Worm (Caenorhabditis elegans): ENCODE measurements around the gene F54D5.4.

Gene F54D5.4

DNA sequence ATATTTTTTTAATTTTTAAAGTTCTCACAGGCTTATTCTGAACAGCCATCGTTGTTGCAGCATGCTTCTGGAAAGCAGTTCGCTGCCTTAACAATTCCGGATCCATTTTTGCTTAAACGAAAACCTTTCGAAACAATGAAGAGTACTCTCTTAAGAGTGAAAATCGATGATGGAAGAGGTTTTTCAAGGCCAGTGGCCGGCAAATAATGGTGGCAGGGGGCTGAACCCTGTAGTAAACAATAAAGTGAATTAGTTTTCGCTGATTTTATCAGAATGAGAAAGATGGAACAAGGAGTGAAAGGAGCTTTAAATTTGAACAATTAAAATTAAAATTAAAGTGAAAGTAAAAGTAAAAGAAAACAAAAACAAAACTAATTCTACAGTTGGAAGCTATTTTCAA is 27.2 kb upstream of the F54D5.4 start, which contains the start of gene gtf-2E2:
Gene gtf-2E2 (minus strand): TSS at position 111 of the 400 bp plus-strand sequence.
- TF ChIP-seq duxl-1 (tag; optimal IDR thresholded peaks at IDR 0.05; ENCODE audit: poor library complexity) (no peak), lin-13 (GFP tag; optimal IDR thresholded peaks at IDR 0.05) (peak; percentile 51), pqm-1 (tag; optimal IDR thresholded peaks at IDR 0.05) (no peak), mxl-3 (GFP tag; optimal IDR thresholded peaks at IDR 0.05) (no peak), tra-1 (GFP tag; IDR thresholded peaks at IDR 0.05) (no peak), fos-1 (tag; optimal IDR thresholded peaks at IDR 0.05) (no peak), daf-12 (tag; optimal IDR thresholded peaks at IDR 0.05) (no peak), saeg-2 (GFP tag; IDR thresholded peaks at IDR 0.05) (no peak), egl-43 (GFP tag; IDR thresholded peaks at IDR 0.05) (no peak), F49E8.2 (tag; optimal IDR thresholded peaks at IDR 0.05; ENCODE audit: borderline replicate concordance) (no peak), F26F4.8 (GFP tag; conservative IDR thresholded peaks at IDR 0.05) (no peak), nhr-111 (GFP tag; optimal IDR thresholded peaks at IDR 0.05) (no peak), hlh-11 (tag; optimal IDR thresholded peaks at IDR 0.05) (no peak), nhr-11 (tag; optimal IDR thresholded peaks at IDR 0.05) (no peak), hif-1 (tag; optimal IDR thresholded peaks at IDR 0.05) (no peak), spr-3 (GFP tag; optimal IDR thresholded peaks at IDR 0.05) (no peak), dve-1 (tag; optimal IDR thresholded peaks at IDR 0.05; ENCODE audit: insufficient read depth) (no peak), ZK337.2 (GFP tag; IDR thresholded peaks at IDR 0.05) (no peak), mdl-1 (tag; optimal IDR thresholded peaks at IDR 0.05) (no peak), ztf-7 (tag; optimal IDR thresholded peaks at IDR 0.05) (no peak), php-3 (GFP tag; IDR thresholded peaks at IDR 0.05) (no peak), dpl-1 (GFP tag; optimal IDR thresholded peaks at IDR 0.05) (peak; percentile 34), lir-3 (tag; optimal IDR thresholded peaks at IDR 0.05) (no peak), nhr-102 (tag; optimal IDR thresholded peaks at IDR 0.05) (no peak), Y5F2A.4 (GFP tag; optimal IDR thresholded peaks at IDR 0.05) (no peak), nhr-10 (tag; optimal IDR thresholded peaks at IDR 0.05) (no peak), tag-97 (GFP tag; IDR thresholded peaks at IDR 0.05) (no peak), lin-15B (tag; optimal IDR thresholded peaks at IDR 0.05) (no peak), zag-1 (tag; optimal IDR thresholded peaks at IDR 0.05) (no peak), Y48G9A.11 (GFP tag; IDR thresholded peaks at IDR 0.05) (no peak), dmd-6 (GFP tag; IDR thresholded peaks at IDR 0.05) (no peak), ama-1 (optimal IDR thresholded peaks at IDR 0.05) (peak; percentile 32), Y105C5A.15 (GFP tag; IDR thresholded peaks at IDR 0.05) (no peak), zip-11 (GFP tag; IDR thresholded peaks at IDR 0.05) (no peak), skn-1 (tag; optimal IDR thresholded peaks at IDR 0.05) (no peak), ztf-11 (tag; optimal IDR thresholded peaks at IDR 0.05) (no peak), daf-19 (GFP tag; conservative IDR thresholded peaks at IDR 0.05) (no peak), nhr-28 (tag; optimal IDR thresholded peaks at IDR 0.05) (peak; percentile 11), lin-39 (tag; optimal IDR thresholded peaks at IDR 0.05) (no peak), nhr-42 (GFP tag; IDR thresholded peaks at IDR 0.05) (no peak), lin-1 (GFP tag; IDR thresholded peaks at IDR 0.05) (no peak), spr-1 (tag; optimal IDR thresholded peaks at IDR 0.05) (no peak), T20F7.1 (GFP tag; optimal IDR thresholded peaks at IDR 0.05) (no peak), zip-2 (tag; optimal IDR thresholded peaks at IDR 0.05) (no peak), ces-1 (GFP tag; optimal IDR thresholded peaks at IDR 0.05) (no peak), D1046.2 (GFP tag; IDR thresholded peaks at IDR 0.05) (no peak), arid-1 (GFP tag; conservative IDR thresholded peaks at IDR 0.05) (peak; percentile 42; the same call in 1 of the 2 replicates), ZK546.5 (tag; optimal IDR thresholded peaks at IDR 0.05) (no peak), mes-2 (tag; optimal IDR thresholded peaks at IDR 0.05; ENCODE audit: poor library complexity, severe bottlenecking) (peak; percentile 82), ceh-44 (GFP tag; IDR thresholded peaks at IDR 0.05) (no peak), unc-39 (tag; optimal IDR thresholded peaks at IDR 0.05) (no peak), cey-2 (tag; optimal IDR thresholded peaks at IDR 0.05; ENCODE audit: borderline replicate concordance, insufficient read depth) (no peak), ctbp-1 (GFP tag; IDR thresholded peaks at IDR 0.05) (no peak)
